Fruit fly (Drosophila melanogaster) whole organism, embryonic: ENCODE results near the gene CG33230.

Source experiments
- BtbVII ChIP-seq: fragments of 200-800 bp; sonication (Bioruptor generic); optimal IDR thresholded peaks from 3 replicates; lab custom pipeline; 2017; ENCODE audit warnings: missing biosample characterization, mild to moderate bottlenecking, missing genetic modification characterization
- CG10321 ChIP-seq: fragments of 200-800 bp; sonication (Bioruptor generic); IDR thresholded peaks from 2 replicates; pipeline ENCODE4 v1.3.6; 2022; ENCODE audit warnings: missing biosample characterization, missing genetic modification characterization
- CG10979 ChIP-seq: fragments of 200-800 bp; sonication (Bioruptor generic); optimal IDR thresholded peaks from 2 replicates; lab custom pipeline; 2018; ENCODE audit warnings: missing biosample characterization, mild to moderate bottlenecking, missing genetic modification characterization, moderate library complexity
- CG12659 ChIP-seq: fragments of 200-800 bp; sonication (Bioruptor generic); optimal IDR thresholded peaks from 3 replicates; lab custom pipeline; 2017; ENCODE audit warnings: mild to moderate bottlenecking, missing biosample characterization, missing genetic modification reagents, missing genetic modification characterization
- CG13123 ChIP-seq: fragments of 200-800 bp; sonication (Bioruptor generic); optimal IDR thresholded peaks from 2 replicates; lab custom pipeline; 2016; ENCODE audit warnings: missing biosample characterization, missing genetic modification characterization
- CG15514 ChIP-seq: fragments of 200-800 bp; sonication (Bioruptor generic); optimal IDR thresholded peaks from 3 replicates; lab custom pipeline; 2017; ENCODE audit warnings: missing biosample characterization, missing genetic modification characterization, mild to moderate bottlenecking, moderate library complexity, missing genetic modification reagents
- CG15601 ChIP-seq: fragments of 200-800 bp; sonication (Bioruptor generic); optimal IDR thresholded peaks from 3 replicates; lab custom pipeline; 2019; ENCODE audit warnings: missing biosample characterization, mild to moderate bottlenecking, missing genetic modification characterization, moderate library complexity
- CG34376 ChIP-seq: fragments of 200-800 bp; sonication (Bioruptor generic); optimal IDR thresholded peaks from 2 replicates; lab custom pipeline; 2018; ENCODE audit warnings: missing biosample characterization, mild to moderate bottlenecking, missing genetic modification characterization
- CG4707 ChIP-seq: fragments of 200-800 bp; sonication (Bioruptor generic); optimal IDR thresholded peaks from 2 replicates; lab custom pipeline; 2018; ENCODE audit warnings: missing biosample characterization, mild to moderate bottlenecking, missing genetic modification characterization, moderate library complexity
- CG5180 ChIP-seq: fragments of 200-800 bp; sonication (Bioruptor generic); optimal IDR thresholded peaks from 3 replicates; lab custom pipeline; 2017; ENCODE audit warnings: missing biosample characterization, missing genetic modification characterization, mild to moderate bottlenecking, moderate library complexity, missing genetic modification reagents
- CG7745 ChIP-seq: fragments of 200-800 bp; sonication (Bioruptor generic); optimal IDR thresholded peaks from 2 replicates; lab custom pipeline; 2018; ENCODE audit warnings: missing biosample characterization, mild to moderate bottlenecking, missing genetic modification characterization, moderate library complexity
- CG8089 ChIP-seq: fragments of 200-800 bp; sonication (Bioruptor generic); optimal IDR thresholded peaks from 3 replicates; lab custom pipeline; 2016; ENCODE audit warnings: missing biosample characterization, missing genetic modification characterization
- CG8290 ChIP-seq, 3 experiments: fragments of 200-800 bp; sonication (Bioruptor generic); optimal IDR thresholded peaks; 2 replicates each; lab custom pipeline; 2016 to 2019; ENCODE audit warnings: missing biosample characterization in 3 of 3, missing genetic modification characterization in 3 of 3, mild to moderate bottlenecking in 2 of 3, moderate library complexity in 1 of 3
- CG8944 ChIP-seq: fragments of 200-800 bp; sonication (Bioruptor generic); optimal IDR thresholded peaks from 3 replicates; lab custom pipeline; 2016; ENCODE audit warnings: missing biosample characterization, missing genetic modification characterization
- CG9932 ChIP-seq: fragments of 200-800 bp; sonication (Bioruptor generic); IDR thresholded peaks from 2 replicates; pipeline ENCODE4 v1.3.6; 2022; ENCODE audit warnings: missing biosample characterization, missing genetic modification characterization
- CkIIα-i1 ChIP-seq: fragments of 200-800 bp; sonication (Bioruptor generic); IDR thresholded peaks from 2 replicates; pipeline ENCODE4 v1.3.6; 2022; ENCODE audit warnings: missing biosample characterization, missing genetic modification characterization
- CrebB ChIP-seq: fragments of 200-800 bp; sonication (Bioruptor generic); optimal IDR thresholded peaks from 3 replicates; lab custom pipeline; 2018; ENCODE audit warnings: missing biosample characterization, mild to moderate bottlenecking, missing genetic modification characterization
- Dref ChIP-seq: fragments of 200-800 bp; sonication (Bioruptor generic); IDR thresholded peaks from 2 replicates; pipeline ENCODE4 v1.3.6; 2022; ENCODE audit warnings: missing biosample characterization, missing genetic modification characterization
- E2f2 ChIP-seq: fragments of 200-800 bp; sonication (Bioruptor generic); IDR thresholded peaks from 2 replicates; pipeline ENCODE4 v1.3.6; 2022; ENCODE audit warnings: missing biosample characterization, missing genetic modification characterization
- ERR ChIP-seq: fragments of 200-800 bp; sonication (Bioruptor generic); optimal IDR thresholded peaks from 2 replicates; lab custom pipeline; 2016; ENCODE audit warnings: missing biosample characterization, missing genetic modification characterization
- Ets97D ChIP-seq: fragments of 200-800 bp; sonication (Bioruptor generic); optimal IDR thresholded peaks from 3 replicates; lab custom pipeline; 2016; ENCODE audit warnings: missing biosample characterization, missing genetic modification characterization
- Gsc ChIP-seq: fragments of 200-800 bp; sonication (Bioruptor generic); IDR thresholded peaks from 2 replicates; pipeline ENCODE4 v1.3.6; 2022; ENCODE audit warnings: missing biosample characterization, missing genetic modification characterization
- H2.0 ChIP-seq: fragments of 200-800 bp; sonication (Bioruptor generic); IDR thresholded peaks from 2 replicates; pipeline ENCODE4 v1.3.6; 2022; ENCODE audit warnings: missing biosample characterization, missing genetic modification characterization
- Hmx ChIP-seq: fragments of 200-800 bp; sonication (Bioruptor generic); optimal IDR thresholded peaks from 2 replicates; lab custom pipeline; 2016; ENCODE audit warnings: missing biosample characterization, missing genetic modification characterization
- Hr51 ChIP-seq, 2 experiments: fragments of 200-800 bp; sonication (Bioruptor generic); optimal IDR thresholded peaks; 2 replicates in 1 of 2; 3 replicates in 1 of 2; lab custom pipeline; 2016 to 2018; ENCODE audit warnings: missing biosample characterization in 2 of 2, missing genetic modification characterization in 2 of 2, mild to moderate bottlenecking in 1 of 2, moderate library complexity in 1 of 2
- NC2α ChIP-seq: fragments of 200-800 bp; sonication (Bioruptor generic); optimal IDR thresholded peaks from 2 replicates; lab custom pipeline; 2016; ENCODE audit warnings: missing biosample characterization, missing genetic modification characterization
- PHDP ChIP-seq: fragments of 200-800 bp; sonication (Bioruptor generic); optimal IDR thresholded peaks from 3 replicates; lab custom pipeline; 2018; ENCODE audit warnings: missing biosample characterization, mild to moderate bottlenecking, missing genetic modification characterization, moderate library complexity
- Sin3A ChIP-seq: fragments of >200 bp; optimal IDR thresholded peaks from 2 replicates; lab custom pipeline; 2018
- TFAM ChIP-seq: fragments of 200-800 bp; sonication (Bioruptor generic); optimal IDR thresholded peaks from 2 replicates; lab custom pipeline; 2017; ENCODE audit warnings: missing biosample characterization, missing genetic modification characterization, inconsistent platforms
- Trl ChIP-seq, 3 experiments: fragments of >200 bp in 2 of 3; fragments of 200-800 bp in 1 of 3; sonication (Bioruptor generic) in 1 of 3; optimal IDR thresholded peaks; 2 replicates in 1 of 3; 3 replicates in 2 of 3; lab custom pipeline; 2016 to 2017; ENCODE audit warnings: missing biosample characterization in 1 of 3, missing genetic modification characterization in 1 of 3
- amos ChIP-seq: fragments of 200-800 bp; sonication (Bioruptor generic); IDR thresholded peaks from 2 replicates; pipeline ENCODE4 v1.3.6; 2022; ENCODE audit warnings: missing biosample characterization, missing genetic modification characterization; ENCODE audit not compliant: partially characterized antibody
- az2 ChIP-seq: fragments of 200-800 bp; sonication (Bioruptor generic); optimal IDR thresholded peaks from 3 replicates; lab custom pipeline; 2016; ENCODE audit warnings: missing biosample characterization, missing genetic modification characterization
- bab2 ChIP-seq: fragments of 200-800 bp; sonication (Bioruptor generic); optimal IDR thresholded peaks from 2 replicates; lab custom pipeline; 2016; ENCODE audit warnings: missing biosample characterization, missing genetic modification characterization
- bbx ChIP-seq: fragments of 200-800 bp; sonication (Bioruptor generic); IDR thresholded peaks from 2 replicates; pipeline ENCODE4 v1.3.6; 2022; ENCODE audit warnings: missing biosample characterization, missing genetic modification characterization; ENCODE audit not compliant: partially characterized antibody
- cg ChIP-seq: fragments of 200-800 bp; sonication (Bioruptor generic); optimal IDR thresholded peaks from 3 replicates; lab custom pipeline; 2019; ENCODE audit warnings: missing biosample characterization, mild to moderate bottlenecking, missing genetic modification characterization, moderate library complexity
- croc ChIP-seq: fragments of 200-800 bp; sonication (Bioruptor generic); conservative IDR thresholded peaks from 3 replicates; pipeline ENCODE4 v1.3.6; 2022; ENCODE audit warnings: missing biosample characterization, missing genetic modification characterization
- fd102C ChIP-seq: fragments of 200-800 bp; sonication (Bioruptor generic); optimal IDR thresholded peaks from 2 replicates; lab custom pipeline; 2018; ENCODE audit warnings: missing biosample characterization, mild to moderate bottlenecking, missing genetic modification characterization, moderate library complexity
- ham ChIP-seq: fragments of 200-800 bp; sonication (Bioruptor generic); IDR thresholded peaks from 2 replicates; pipeline ENCODE4 v1.3.6; 2022; ENCODE audit warnings: missing biosample characterization, missing genetic modification characterization
- klu ChIP-seq: fragments of 200-800 bp; sonication (Bioruptor generic); IDR thresholded peaks from 2 replicates; pipeline ENCODE4 v1.3.6; 2022; ENCODE audit warnings: missing biosample characterization, missing genetic modification characterization
- lov ChIP-seq, 2 experiments: fragments of 200-800 bp in 1 of 2; fragments of >200 bp in 1 of 2; sonication (Bioruptor generic) in 1 of 2; IDR thresholded peaks in 1 of 2; optimal IDR thresholded peaks in 1 of 2; 2 replicates in 1 of 2; 3 replicates in 1 of 2; pipeline versions ENCODE4 v1.3.6 to Lab custom; 2017 to 2022; ENCODE audit warnings: missing biosample characterization in 1 of 2, missing genetic modification characterization in 1 of 2
- mld ChIP-seq: fragments of 200-800 bp; sonication (Bioruptor generic); IDR thresholded peaks from 3 replicates; pipeline ENCODE4 v1.3.6; 2022; ENCODE audit warnings: missing biosample characterization, missing genetic modification characterization; ENCODE audit not compliant: partially characterized antibody
- nerfin-1 ChIP-seq: fragments of 200-800 bp; sonication (Bioruptor generic); optimal IDR thresholded peaks from 3 replicates; lab custom pipeline; 2019; ENCODE audit warnings: missing biosample characterization, mild to moderate bottlenecking, missing genetic modification characterization, moderate library complexity
- oc ChIP-seq: fragments of 200-800 bp; sonication (Bioruptor generic); optimal IDR thresholded peaks from 2 replicates; lab custom pipeline; 2018; ENCODE audit warnings: missing biosample characterization, mild to moderate bottlenecking, missing genetic modification characterization, moderate library complexity
- shn ChIP-seq: fragments of 200-800 bp; sonication (Bioruptor generic); optimal IDR thresholded peaks from 3 replicates; lab custom pipeline; 2016; ENCODE audit warnings: missing biosample characterization, missing genetic modification characterization
- sim ChIP-seq: fragments of 200-800 bp; sonication (Bioruptor generic); IDR thresholded peaks from 2 replicates; pipeline ENCODE4 v1.3.6; 2022; ENCODE audit warnings: missing biosample characterization, missing genetic modification characterization
- sisA ChIP-seq: fragments of 200-800 bp; sonication (Bioruptor generic); IDR thresholded peaks from 2 replicates; pipeline ENCODE4 v1.3.6; 2022; ENCODE audit warnings: missing biosample characterization, missing genetic modification characterization
- usp ChIP-seq: fragments of >200 bp; optimal IDR thresholded peaks from 2 replicates; lab custom pipeline; 2017; ENCODE audit warnings: missing biosample characterization, missing genetic modification characterization
- z ChIP-seq: fragments of 200-800 bp; sonication (Bioruptor generic); IDR thresholded peaks from 3 replicates; pipeline ENCODE4 v1.3.6; 2022; ENCODE audit warnings: missing biosample characterization, missing genetic modification characterization

The CG33230 gene

DNA sequence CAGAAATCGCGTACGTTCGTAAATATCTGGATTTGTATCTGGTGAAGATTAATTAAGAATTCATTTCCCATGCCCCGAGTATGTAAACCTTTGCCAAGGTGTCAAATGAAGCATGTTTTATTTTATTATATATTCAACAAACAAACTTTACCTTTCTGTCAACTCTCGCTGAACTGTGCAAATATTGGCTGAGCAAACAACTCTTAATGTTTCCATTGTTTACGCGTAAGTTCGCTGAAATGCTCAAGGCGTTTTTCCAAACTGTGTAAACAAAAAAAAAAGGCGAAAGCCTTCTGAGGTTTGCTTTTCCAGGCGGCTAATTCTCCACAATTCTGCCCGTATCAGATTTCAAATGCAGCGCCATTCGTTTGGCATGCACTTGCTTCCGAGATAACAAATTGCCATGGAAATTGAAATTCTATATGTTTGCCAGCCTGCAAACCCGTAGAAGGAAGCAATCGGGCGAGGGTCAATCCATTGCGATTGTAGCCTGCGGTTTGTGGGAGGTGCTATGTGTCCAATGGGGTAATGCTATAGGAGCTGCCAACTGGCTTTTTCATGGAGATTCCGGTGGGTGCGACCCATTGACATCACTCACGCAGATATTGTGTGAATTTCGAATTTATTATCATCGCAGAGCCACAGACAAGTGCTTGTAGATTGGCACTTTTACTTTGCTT is 26.4 kb upstream of the CG33230 start (continued):
- no peak for TF ChIP-seq TFAM (GFP tag; lab: Kevin White, UChicago)
- TF ChIP-seq lov (optimal IDR thresholded peaks at IDR 0.05; lab: Kevin White, UChicago) = no peak
- TF ChIP-seq lov (GFP tag; IDR thresholded peaks at IDR 0.05; lab: Robert Waterston, UW) = 0 out of 3 replicates have a peak, but pooled peaks have one; percentile 31
- TF ChIP-seq oc (tag; lab: Kevin White, UChicago) = no peak
- TF ChIP-seq CG15514 (GFP tag; lab: Kevin White, UChicago) = peak; percentile 92
- TF ChIP-seq CG8290 (GFP tag; optimal IDR thresholded peaks at IDR 0.05; lab: Kevin White, UChicago) = no peak
- no peak for TF ChIP-seq CG8290 (tag; optimal IDR thresholded peaks at IDR 0.05; lab: Kevin White, UChicago)
- TF ChIP-seq z (GFP tag; lab: Robert Waterston, UW) = 0 out of 3 replicates have a peak, but pooled peaks have one; percentile 34
- peak; percentile 26 for TF ChIP-seq CG8089
- no peak for TF ChIP-seq usp (GFP tag; lab: Kevin White, UChicago)
- peak; percentile 83 for TF ChIP-seq CG34376 (GFP tag; lab: Kevin White, UChicago)
- TF ChIP-seq sisA (GFP tag; lab: Robert Waterston, UW) = no peak
- TF ChIP-seq fd102C (GFP tag; lab: Kevin White, UChicago) = no peak
- no peak for TF ChIP-seq CG7745
- no peak for TF ChIP-seq ham
- no peak for TF ChIP-seq H2.0 (GFP tag; lab: Robert Waterston, UW)
- TF ChIP-seq CG8944 (GFP tag; lab: Kevin White, UChicago) = peak; percentile 3
- 0 out of 2 replicates have a peak, but pooled peaks have one; percentile 26 for TF ChIP-seq CG10321 (GFP tag; lab: Robert Waterston, UW)
- TF ChIP-seq amos (GFP tag; lab: Robert Waterston, UW) = no peak
- TF ChIP-seq CG5180 (GFP tag; lab: Kevin White, UChicago) = peak; percentile 68
- no peak for TF ChIP-seq Dref (GFP tag; lab: Robert Waterston, UW)
- peak; percentile 11 for TF ChIP-seq CG15601 (tag; lab: Kevin White, UChicago)
- peak; percentile 26 for TF ChIP-seq nerfin-1
- TF ChIP-seq klu (GFP tag; lab: Robert Waterston, UW) = no peak
- no peak for TF ChIP-seq Trl (optimal IDR thresholded peaks at IDR 0.05; lab: Kevin White, UChicago)
- peak; percentile 73 for TF ChIP-seq Trl (GFP tag; optimal IDR thresholded peaks at IDR 0.05; lab: Kevin White, UChicago)
- no peak for TF ChIP-seq Sin3A (lab: Kevin White, UChicago)
- TF ChIP-seq CG4707 = peak; percentile 26
- no peak for TF ChIP-seq bbx (GFP tag; lab: Robert Waterston, UW)
- peak; percentile 39 for TF ChIP-seq ERR
- no peak for TF ChIP-seq Hmx (GFP tag; lab: Kevin White, UChicago)
- TF ChIP-seq croc = no peak
- TF ChIP-seq NC2α (GFP tag; lab: Kevin White, UChicago) = peak; percentile 5
- TF ChIP-seq E2f2 (GFP tag; lab: Robert Waterston, UW) = peak; percentile 35; the same call in 1 of the 2 replicates
- peak; percentile 87 for TF ChIP-seq PHDP (tag; lab: Kevin White, UChicago)
- TF ChIP-seq az2 (GFP tag; lab: Kevin White, UChicago) = no peak
- TF ChIP-seq CG9932 (GFP tag; lab: Robert Waterston, UW) = peak; percentile 68
- peak; percentile 63 for TF ChIP-seq bab2
- peak; percentile 21 for TF ChIP-seq Ets97D
- TF ChIP-seq sim (GFP tag; lab: Robert Waterston, UW) = 0 out of 2 replicates have a peak, but pooled peaks have one; percentile 26
- TF ChIP-seq cg (GFP tag; lab: Kevin White, UChicago) = no peak
- TF ChIP-seq CrebB = peak; percentile 75
- no peak for TF ChIP-seq CkIIα-i1 (GFP tag; lab: Robert Waterston, UW)
- peak in 1 of 2 experiments; percentile 59 for TF ChIP-seq Hr51 (GFP tag; optimal IDR thresholded peaks at IDR 0.05; lab: Kevin White, UChicago)
- TF ChIP-seq CG10979 (tag; lab: Kevin White, UChicago) = no peak
- TF ChIP-seq shn (GFP tag; lab: Kevin White, UChicago) = no peak
- TF ChIP-seq CG13123 (GFP tag; lab: Kevin White, UChicago) = peak; percentile 12
- TF ChIP-seq CG12659 (GFP tag; lab: Kevin White, UChicago) = peak; percentile 80
- TF ChIP-seq mld (GFP tag; lab: Robert Waterston, UW) = no peak
- TF ChIP-seq BtbVII = peak; percentile 96
- no peak for TF ChIP-seq Gsc (GFP tag; lab: Robert Waterston, UW)
